Worm (Caenorhabditis elegans) whole organism, L4/young adult: Measurements from ENCODE around the gene srbc-38.

ENCODE experiments used
- dao-5 ChIP-seq: sonication (generic microtip); optimal IDR thresholded peaks from 2 replicates; lab custom pipeline; 2016; ENCODE audit warnings: missing genotype, missing genetic modification characterization, moderate library complexity, missing compliant biosample characterization
- him-1 ChIP-seq: sonication (generic microtip); optimal IDR thresholded peaks from 2 replicates; lab custom pipeline; 2016; ENCODE audit warnings: missing genotype, missing genetic modification reagents, missing genetic modification characterization, missing compliant biosample characterization

DNA sequence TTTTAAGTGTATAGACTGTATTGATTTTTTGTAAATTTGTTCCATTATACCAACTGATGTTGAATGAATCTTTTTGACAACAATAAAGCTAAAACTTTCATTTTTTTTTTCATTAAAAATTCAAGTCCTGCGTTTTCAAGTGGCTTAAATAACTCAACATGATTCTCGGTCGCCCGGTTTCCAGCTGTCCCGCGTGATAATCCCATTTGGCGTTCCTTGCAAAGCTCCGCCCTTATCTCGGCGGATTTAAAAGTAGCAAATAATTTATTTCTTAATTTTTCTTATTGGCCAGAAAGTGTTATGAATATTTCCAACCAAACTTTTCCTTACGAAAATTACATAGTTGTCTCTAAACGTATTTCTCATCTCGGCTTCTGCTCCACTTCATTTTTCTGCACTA is 49.2 kb downstream of the srbc-38 start, which contains the start of gene str-20:
- no peak for TF ChIP-seq him-1 (tag; lab: Kevin White, UChicago)
- TF ChIP-seq dao-5 (tag; lab: Kevin White, UChicago): no peak
